Worm (Caenorhabditis elegans) whole organism, L4 larva: ENCODE data around the gene rabx-5.

Source experiments
- dmd-6 ChIP-seq: fragments of 200-800 bp; sonication (Bioruptor generic); IDR thresholded peaks from 2 replicates; pipeline ENCODE4 v1.3.6; 2022; ENCODE audit warnings: missing genetic modification reagents, missing genetic modification characterization, missing compliant biosample characterization
- hlh-30 ChIP-seq: sonication (generic microtip); optimal IDR thresholded peaks from 2 replicates; lab custom pipeline; 2017; ENCODE audit warnings: antibody characterized with exemption, mild to moderate bottlenecking, missing genetic modification characterization, missing compliant biosample characterization; ENCODE audit not compliant: insufficient read depth
- hmg-1.1 ChIP-seq: fragments of 200-800 bp; sonication (Bioruptor generic); IDR thresholded peaks from 2 replicates; pipeline ENCODE4 v1.3.6; 2022; ENCODE audit warnings: missing genetic modification reagents, missing genetic modification characterization, missing compliant biosample characterization
- jun-1 ChIP-seq: fragments of 150-350 bp; optimal IDR thresholded peaks from 2 replicates; lab custom pipeline; 2014; ENCODE audit warnings: missing biosample characterization, missing genetic modification reagents, missing genetic modification characterization
- lin-15B ChIP-seq: fragments of 150-350 bp; sonication (generic microtip); optimal IDR thresholded peaks from 3 replicates; lab custom pipeline; 2014; ENCODE audit warnings: missing biosample characterization, missing genetic modification characterization
- mdl-1 ChIP-seq, 2 experiments: fragments of 150-350 bp in 1 of 2; sonication (generic microtip) in 1 of 2; optimal IDR thresholded peaks; 2 replicates each; lab custom pipeline; 2014 to 2017; ENCODE audit warnings: missing biosample characterization in 2 of 2, missing genetic modification characterization in 2 of 2
- mes-2 ChIP-seq: sonication (generic microtip); optimal IDR thresholded peaks from 2 replicates; lab custom pipeline; 2016; ENCODE audit warnings: missing genotype, mild to moderate bottlenecking, missing genetic modification characterization, missing compliant biosample characterization; ENCODE audit not compliant: poor library complexity, severe bottlenecking
- zag-1 ChIP-seq: fragments of 150-350 bp; optimal IDR thresholded peaks from 2 replicates; lab custom pipeline; 2014; ENCODE audit warnings: missing biosample characterization, missing genetic modification characterization

ce11 chrIII:10562542-10562941 lies 42.6 kb upstream of the rabx-5 start:
- TF ChIP-seq lin-15B (tag; lab: Kevin White, UChicago), result no peak
- TF ChIP-seq hlh-30, result no peak
- no peak for TF ChIP-seq zag-1
- no peak for TF ChIP-seq mdl-1 (tag; optimal IDR thresholded peaks at IDR 0.05; lab: Kevin White, UChicago)
- no peak for TF ChIP-seq mes-2 (tag; lab: Kevin White, UChicago)
- TF ChIP-seq jun-1 (tag; lab: Kevin White, UChicago), result no peak
- no peak for TF ChIP-seq dmd-6 (GFP tag; lab: Robert Waterston, UW)
- no peak for TF ChIP-seq hmg-1.1 (GFP tag; lab: Robert Waterston, UW)
